Worm (Caenorhabditis elegans) whole organism, midembryonic: ENCODE measurements around the gene rig-4.
A peak's percentile ranks its signal among the peaks of the same experiment; 100 is the strongest.

Source experiments
- T22C8.4 ChIP-seq: fragments of 200-800 bp; sonication (Bioruptor generic); IDR thresholded peaks from 2 replicates; pipeline ENCODE4 v1.3.6; 2022; ENCODE audit warnings: missing genetic modification characterization, missing compliant biosample characterization
- cog-1 ChIP-seq: sonication (generic microtip); optimal IDR thresholded peaks from 2 replicates; lab custom pipeline; 2016; ENCODE audit warnings: missing genetic modification characterization, missing compliant biosample characterization
- flt-1 ChIP-seq: fragments of 200-800 bp; sonication (Bioruptor generic); IDR thresholded peaks from 2 replicates; pipeline ENCODE4 v1.3.6; 2022; ENCODE audit warnings: missing genetic modification characterization, missing compliant biosample characterization
- klf-2 ChIP-seq: fragments of 200-800 bp; sonication (Bioruptor generic); conservative IDR thresholded peaks from 2 replicates; pipeline ENCODE4 v1.3.6; 2022; ENCODE audit warnings: missing genetic modification reagents, missing genetic modification characterization, missing compliant biosample characterization
- med-1 ChIP-seq: sonication (generic microtip); optimal IDR thresholded peaks from 2 replicates; lab custom pipeline; 2017; ENCODE audit warnings: missing genetic modification characterization, mild to moderate bottlenecking, missing compliant biosample characterization, antibody characterized with exemption, missing genetic modification reagents; ENCODE audit not compliant: insufficient read depth
- ref-1 ChIP-seq: fragments of 200-800 bp; sonication (Bioruptor generic); conservative IDR thresholded peaks from 2 replicates; pipeline ENCODE4 v1.3.6; 2022; ENCODE audit warnings: missing genetic modification reagents, missing genetic modification characterization, missing compliant biosample characterization
- tab-1 ChIP-seq: fragments of 200-800 bp; sonication (Bioruptor generic); IDR thresholded peaks from 2 replicates; pipeline ENCODE4 v1.3.6; 2022; ENCODE audit warnings: missing genetic modification characterization, missing compliant biosample characterization
- ztf-23 ChIP-seq: fragments of 200-800 bp; sonication (Bioruptor generic); IDR thresholded peaks from 2 replicates; pipeline ENCODE4 v1.3.6; 2022; ENCODE audit warnings: missing genetic modification reagents, missing genetic modification characterization, missing compliant biosample characterization
- ztf-29 ChIP-seq: fragments of 200-800 bp; sonication (Bioruptor generic); IDR thresholded peaks from 2 replicates; pipeline ENCODE4 v1.3.6; 2022; ENCODE audit warnings: missing genetic modification reagents, missing genetic modification characterization, missing compliant biosample characterization

rig-4 gene

DNA sequence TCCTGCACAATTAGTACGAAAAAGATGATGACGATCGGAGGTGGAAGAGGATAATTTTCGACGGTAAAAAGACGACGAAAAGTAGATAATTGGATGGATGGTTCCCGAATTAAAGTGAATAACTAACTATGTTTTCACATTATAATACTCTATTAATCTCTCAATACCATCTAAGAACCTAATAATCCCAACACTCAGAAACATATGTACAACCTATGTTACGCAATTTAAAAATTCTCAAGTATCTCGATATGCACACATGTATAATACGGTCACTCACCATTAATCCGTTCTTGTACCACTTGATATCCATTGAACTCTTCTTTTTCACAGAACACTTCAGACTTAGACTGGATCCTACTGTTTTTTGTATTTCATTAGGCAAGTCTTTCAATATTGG lies 3.2 kb downstream of the rig-4 start:
- TF ChIP-seq ztf-29 (GFP tag; lab: Robert Waterston, UW), result no peak
- no peak for TF ChIP-seq T22C8.4 (GFP tag; lab: Robert Waterston, UW)
- TF ChIP-seq flt-1 (GFP tag; lab: Robert Waterston, UW), result no peak
- TF ChIP-seq tab-1 (GFP tag; lab: Robert Waterston, UW), result no peak
- TF ChIP-seq ztf-23 (GFP tag; lab: Robert Waterston, UW), result no peak
- no peak for TF ChIP-seq ref-1
- no peak for TF ChIP-seq cog-1
- no peak for TF ChIP-seq med-1 (GFP tag; lab: Kevin White, UChicago)
- TF ChIP-seq klf-2, result no peak

ce11 chrIV:7994715-7995114 lies 9.2 kb downstream of the rig-4 start:
- TF ChIP-seq tab-1 (GFP tag; lab: Robert Waterston, UW) (no peak), klf-2 (no peak), ztf-29 (GFP tag; lab: Robert Waterston, UW) (no peak), T22C8.4 (GFP tag; lab: Robert Waterston, UW) (no peak), ref-1 (no peak), flt-1 (GFP tag; lab: Robert Waterston, UW) (no peak), ztf-23 (GFP tag; lab: Robert Waterston, UW) (no peak), cog-1 (no peak), med-1 (GFP tag; lab: Kevin White, UChicago) (no peak)

DNA sequence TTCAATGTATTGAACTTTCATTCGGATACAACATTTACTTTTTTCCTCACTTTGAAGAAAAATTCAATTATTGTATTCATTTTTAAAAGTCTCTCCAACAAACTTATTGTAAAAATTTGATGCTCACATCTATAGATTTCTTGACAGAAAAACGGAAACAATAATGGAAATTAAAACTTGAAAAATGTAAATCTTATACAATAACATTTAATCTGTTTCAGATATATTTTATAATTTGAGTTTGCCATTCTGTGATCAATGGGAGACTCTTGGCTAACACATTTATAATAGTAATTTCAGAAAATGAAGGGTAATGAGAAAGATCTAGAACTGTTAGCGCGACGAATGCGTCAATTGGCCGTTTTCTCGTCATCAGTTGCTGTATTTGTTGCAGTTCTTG lies 15.5 kb downstream of the rig-4 start, which contains the start of gene col-115:
Gene col-115 (plus strand): TSS at position 301 of the 400 bp plus-strand sequence.
- TF ChIP-seq cog-1, result no peak
- TF ChIP-seq klf-2, result no peak

DNA sequence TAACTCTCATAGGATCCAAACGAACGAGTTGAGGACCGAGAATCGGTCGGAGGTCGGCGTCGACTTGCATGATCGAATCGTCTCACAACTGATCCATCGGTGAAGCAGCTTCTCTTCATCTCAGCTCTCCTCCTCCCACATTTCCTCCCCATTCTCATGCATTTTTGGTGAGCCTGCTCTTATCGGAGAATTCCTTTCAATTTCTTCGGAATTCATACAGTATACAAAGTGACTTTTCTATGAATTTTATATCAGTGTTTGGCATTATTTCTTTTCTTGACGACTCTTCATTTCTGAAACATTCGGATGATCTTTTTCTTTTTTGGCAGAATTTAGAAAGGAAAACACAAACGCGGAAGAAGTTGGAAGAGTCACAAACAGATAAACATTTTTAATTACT lies 16.8 kb downstream of the rig-4 start, which contains the start of gene mec-17:
Gene mec-17 (minus strand): TSS at position 101 of the 400 bp plus-strand sequence.
- TF ChIP-seq cog-1 (no peak), klf-2 (no peak), ztf-23 (GFP tag; lab: Robert Waterston, UW) (no peak), flt-1 (GFP tag; lab: Robert Waterston, UW) (no peak), med-1 (GFP tag; lab: Kevin White, UChicago) (no peak), ztf-29 (GFP tag; lab: Robert Waterston, UW) (no peak), ref-1 (no peak), T22C8.4 (GFP tag; lab: Robert Waterston, UW) (no peak), tab-1 (GFP tag; lab: Robert Waterston, UW) (no peak)

ce11 chrIV:7985737-7986136 lies 18.2 kb downstream of the rig-4 start:
- no peak for TF ChIP-seq klf-2
- TF ChIP-seq ztf-23 (GFP tag; lab: Robert Waterston, UW), result no peak
- TF ChIP-seq flt-1 (GFP tag; lab: Robert Waterston, UW), result no peak
- TF ChIP-seq med-1 (GFP tag; lab: Kevin White, UChicago), result no peak
- no peak for TF ChIP-seq T22C8.4 (GFP tag; lab: Robert Waterston, UW)
- no peak for TF ChIP-seq ztf-29 (GFP tag; lab: Robert Waterston, UW)
- no peak for TF ChIP-seq cog-1
- no peak for TF ChIP-seq ref-1
- TF ChIP-seq tab-1 (GFP tag; lab: Robert Waterston, UW), result no peak

- TF ChIP-seq ref-1 (no peak), flt-1 (GFP tag; lab: Robert Waterston, UW) (0 out of 2 replicates have a peak, but pooled peaks have one; percentile 11)
These were observed 20.1 kb downstream of the rig-4 start for ce11 chrIV:7983728-7984346.

ce11 chrIV:7983021-7983420 lies 20.9 kb downstream of the rig-4 start:
- TF ChIP-seq tab-1 (GFP tag; lab: Robert Waterston, UW) (no peak), ztf-23 (GFP tag; lab: Robert Waterston, UW) (no peak), med-1 (GFP tag; lab: Kevin White, UChicago) (no peak), ref-1 (no peak)

ce11 chrIV:7982024-7982576 lies 21.8 kb downstream of the rig-4 start, which contains the start of gene arf-5:
Gene arf-5 (plus strand): TSS chrIV:7982526.
- no peak for TF ChIP-seq ztf-29 (GFP tag; lab: Robert Waterston, UW)
- TF ChIP-seq cog-1, result peak; percentile 20

- TF ChIP-seq flt-1 (GFP tag; lab: Robert Waterston, UW) (no peak), ref-1 (no peak), ztf-23 (GFP tag; lab: Robert Waterston, UW) (no peak), cog-1 (no peak), ztf-29 (GFP tag; lab: Robert Waterston, UW) (no peak), T22C8.4 (GFP tag; lab: Robert Waterston, UW) (no peak), med-1 (GFP tag; lab: Kevin White, UChicago) (no peak), klf-2 (no peak), tab-1 (GFP tag; lab: Robert Waterston, UW) (no peak)
These were observed 24.3 kb downstream of the rig-4 start, which contains the start of gene unc-24 for ce11 chrIV:7979588-7979987. Gene unc-24 (plus strand): TSS chrIV:7979870.

DNA sequence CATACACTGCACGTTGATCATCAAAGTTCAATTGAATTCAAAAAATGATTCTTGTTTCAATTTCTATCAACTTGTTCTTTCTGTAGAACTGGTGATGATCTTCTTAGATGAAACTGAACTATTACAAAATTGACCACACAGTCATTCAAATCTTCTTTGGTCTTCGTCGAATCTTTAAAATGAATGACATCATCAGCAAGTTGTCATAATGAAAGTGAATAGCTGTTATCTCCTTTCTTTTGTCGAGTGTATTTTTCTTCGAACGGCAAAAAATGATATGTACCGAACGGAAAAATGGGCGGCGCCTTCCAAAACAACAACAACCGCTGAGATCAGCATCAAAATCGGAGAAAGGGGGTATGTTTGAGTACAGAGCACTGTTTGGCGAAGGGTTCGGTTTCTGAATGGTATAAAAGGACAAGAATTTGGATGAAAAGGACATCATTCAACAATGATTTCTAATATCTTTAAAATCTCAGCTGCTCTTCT lies 26.4 kb downstream of the rig-4 start, which contains the start of gene ora-1:
Gene ora-1 (plus strand): TSS at position 439 of the 489 bp plus-strand sequence.
- TF ChIP-seq ztf-23 (GFP tag; lab: Robert Waterston, UW) (no peak), cog-1 (no peak), med-1 (GFP tag; lab: Kevin White, UChicago) (no peak), klf-2 (no peak), ref-1 (no peak), tab-1 (GFP tag; lab: Robert Waterston, UW) (no peak), T22C8.4 (GFP tag; lab: Robert Waterston, UW) (no peak), flt-1 (GFP tag; lab: Robert Waterston, UW) (no peak), ztf-29 (GFP tag; lab: Robert Waterston, UW) (no peak)
